Worm (Caenorhabditis elegans): Measurements from ENCODE around the gene ttr-14.

ttr-14 gene

DNA sequence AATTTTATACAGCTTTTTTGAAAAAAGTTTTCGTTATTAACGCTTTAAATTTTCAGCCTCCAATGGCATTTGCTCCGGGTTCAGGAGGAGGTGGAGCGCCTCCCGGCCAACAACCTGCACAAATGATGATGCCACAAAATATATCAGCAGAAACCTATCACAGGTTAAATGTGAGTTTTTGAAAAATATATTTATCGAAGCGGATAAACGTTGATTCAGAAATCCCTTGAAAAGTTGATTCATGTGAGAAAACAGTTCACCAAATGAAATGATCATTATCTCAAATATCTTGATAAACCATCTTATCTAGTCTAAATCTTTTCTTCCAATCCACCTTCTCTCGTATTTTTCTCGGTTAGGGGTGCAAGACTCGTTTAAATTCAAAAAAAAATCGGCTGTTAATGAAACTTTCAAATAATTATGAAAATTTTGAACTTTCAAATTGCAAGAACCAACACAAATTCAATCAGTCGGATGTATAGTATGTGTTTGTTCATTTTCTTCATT, 18.0 kb upstream of the ttr-14 start, which contains the start of gene sma-9:
Gene sma-9, plus strand, starts transcription at position 51 of the 507 bp plus-strand sequence.
- TF ChIP-seq dox-1 (GFP tag; IDR thresholded peaks at IDR 0.05) (no peak), lag-1 (GFP tag; IDR thresholded peaks at IDR 0.05) (no peak)

ce11 chrX:10769959-10770358, 17.3 kb upstream of the ttr-14 start:
- TF ChIP-seq T26A5.8 (tag; optimal IDR thresholded peaks at IDR 0.05) (no peak), K11D2.4 (GFP tag; IDR thresholded peaks at IDR 0.05) (no peak), aptf-3 (GFP tag; IDR thresholded peaks at IDR 0.05) (no peak), lsy-27 (tag; optimal IDR thresholded peaks at IDR 0.05; ENCODE audit: borderline replicate concordance, insufficient read depth) (no peak), zfh-2 (GFP tag; conservative IDR thresholded peaks at IDR 0.05) (no peak), hrde-1 (tag; optimal IDR thresholded peaks at IDR 0.05; ENCODE audit: borderline replicate concordance) (no peak), xnd-1 (tag; optimal IDR thresholded peaks at IDR 0.05) (no peak), lin-40 (tag; optimal IDR thresholded peaks at IDR 0.05) (no peak), ztf-25 (GFP tag; IDR thresholded peaks at IDR 0.05) (no peak), die-1 (tag; optimal IDR thresholded peaks at IDR 0.05) (no peak), dpl-1 (GFP tag; optimal IDR thresholded peaks at IDR 0.05) (no peak), ceh-100 (GFP tag; IDR thresholded peaks at IDR 0.05) (no peak), dpff-1 (tag; optimal IDR thresholded peaks at IDR 0.05) (no peak), zim-3 (tag; optimal IDR thresholded peaks at IDR 0.05) (no peak)

DNA sequence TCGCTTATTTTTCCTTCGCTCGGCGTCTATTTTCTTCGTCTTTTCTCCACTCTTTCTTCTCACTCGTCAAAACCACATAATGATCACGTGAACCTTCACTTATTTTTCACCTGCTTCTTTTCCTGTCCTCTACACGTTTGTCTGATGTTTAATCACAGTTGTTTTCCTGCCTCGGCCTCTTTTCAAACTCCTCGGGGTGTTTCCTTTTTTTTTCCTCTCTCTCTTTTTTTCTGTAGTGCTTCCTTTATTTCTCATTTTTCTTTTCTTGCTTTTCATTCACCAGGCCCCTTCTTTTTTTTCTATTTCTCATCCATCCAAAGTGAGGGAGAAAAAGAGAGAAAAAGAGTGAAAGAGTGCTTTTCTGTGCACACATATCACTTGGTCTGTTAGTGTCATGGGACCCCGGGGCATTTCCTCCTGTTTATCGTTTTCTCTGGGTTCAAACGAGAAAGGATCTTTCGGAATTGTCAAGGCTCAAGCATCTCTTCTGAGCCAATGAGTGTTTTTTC, 16.3 kb upstream of the ttr-14 start:
- TF ChIP-seq ZK185.1 (tag; optimal IDR thresholded peaks at IDR 0.05; ENCODE audit: poor library complexity, severe bottlenecking) (peak; percentile 9), aptf-3 (GFP tag; IDR thresholded peaks at IDR 0.05) (no peak), die-1 (tag; optimal IDR thresholded peaks at IDR 0.05) (peak; percentile 39), attf-5 (GFP tag; optimal IDR thresholded peaks at IDR 0.05) (peak; percentile 74), attf-6 (GFP tag; IDR thresholded peaks at IDR 0.05) (no peak), F23B12.7 (tag; optimal IDR thresholded peaks at IDR 0.05; ENCODE audit: insufficient read depth) (peak; percentile 21), ceh-100 (GFP tag; IDR thresholded peaks at IDR 0.05) (no peak), T26A5.8 (tag; optimal IDR thresholded peaks at IDR 0.05) (no peak), pbrm-1 (GFP tag; IDR thresholded peaks at IDR 0.05) (0 out of 2 replicates have a peak, but pooled peaks have one; percentile 39), F57A8.1 (GFP tag; optimal IDR thresholded peaks at IDR 0.05) (no peak), C17E4.6 (GFP tag; IDR thresholded peaks at IDR 0.05) (no peak), tbp1 (GFP tag; optimal IDR thresholded peaks at IDR 0.05) (peak; percentile 49), let-526 (GFP tag; IDR thresholded peaks at IDR 0.05) (peak; percentile 50; the same call in 1 of the 2 replicates), F37B4.10 (GFP tag; IDR thresholded peaks at IDR 0.05) (no peak), K12H6.12 (tag; optimal IDR thresholded peaks at IDR 0.05) (peak; percentile 89), egl-18 (GFP tag; IDR thresholded peaks at IDR 0.05) (no peak), ztf-22 (GFP tag; optimal IDR thresholded peaks at IDR 0.05) (peak; percentile 42), madf-10 (tag; optimal IDR thresholded peaks at IDR 0.05) (peak; percentile 50), hlh-26 (GFP tag; conservative IDR thresholded peaks at IDR 0.05) (no peak), Y67H2A.10 (GFP tag; conservative IDR thresholded peaks at IDR 0.05) (no peak), hmg-1.2 (GFP tag; IDR thresholded peaks at IDR 0.05) (peak; percentile 54; the same call in 1 of the 2 replicates), bed-1 (GFP tag; IDR thresholded peaks at IDR 0.05) (no peak), zfh-2 (GFP tag; conservative IDR thresholded peaks at IDR 0.05) (peak; percentile 80), unc-130 (GFP tag; optimal IDR thresholded peaks at IDR 0.05) (no peak), somi-1 (GFP tag; optimal IDR thresholded peaks at IDR 0.05) (peak; percentile 98), lin-40 (tag; optimal IDR thresholded peaks at IDR 0.05) (peak; percentile 84), mxl-1 (tag; optimal IDR thresholded peaks at IDR 0.05) (no peak), nhr-90 (tag; optimal IDR thresholded peaks at IDR 0.05) (peak; percentile 15), cebp-1 (GFP tag; IDR thresholded peaks at IDR 0.05) (no peak), cebp-1 (tag; optimal IDR thresholded peaks at IDR 0.05) (peak; percentile 86), dpff-1 (tag; optimal IDR thresholded peaks at IDR 0.05) (no peak), repo-1 (tag; optimal IDR thresholded peaks at IDR 0.05) (peak; percentile 40), Y56A3A.18 (GFP tag; IDR thresholded peaks at IDR 0.05) (no peak), cebp-2 (GFP tag; IDR thresholded peaks at IDR 0.05) (no peak), ets-4 (GFP tag; optimal IDR thresholded peaks at IDR 0.05) (no peak)
